Worm (Caenorhabditis elegans): Measurements from ENCODE around the gene Y14H12A.1.

ce11 chrII:3992029-3992428 is 966 bp upstream of the Y14H12A.1 start:
- TF ChIP-seq F26F4.8 (GFP tag; conservative IDR thresholded peaks at IDR 0.05) (no peak), unc-39 (tag; optimal IDR thresholded peaks at IDR 0.05) (no peak), fkh-10 (GFP tag; optimal IDR thresholded peaks at IDR 0.05) (no peak), nhr-25 (tag; optimal IDR thresholded peaks at IDR 0.05; ENCODE audit: borderline replicate concordance, insufficient read depth) (no peak), aly-2 (tag; optimal IDR thresholded peaks at IDR 0.05) (no peak), duxl-1 (tag; optimal IDR thresholded peaks at IDR 0.05; ENCODE audit: poor library complexity) (no peak), fos-1 (tag; optimal IDR thresholded peaks at IDR 0.05) (no peak), jun-1 (tag; optimal IDR thresholded peaks at IDR 0.05) (no peak), ZK546.5 (tag; optimal IDR thresholded peaks at IDR 0.05) (no peak), R02D3.7 (tag; optimal IDR thresholded peaks at IDR 0.05) (no peak), lin-1 (GFP tag; IDR thresholded peaks at IDR 0.05) (no peak), skn-1 (tag; optimal IDR thresholded peaks at IDR 0.05) (no peak)

All from whole organism, L4 larva.